Worm (Caenorhabditis elegans): ENCODE measurements around the gene C16A3.2.

DNA sequence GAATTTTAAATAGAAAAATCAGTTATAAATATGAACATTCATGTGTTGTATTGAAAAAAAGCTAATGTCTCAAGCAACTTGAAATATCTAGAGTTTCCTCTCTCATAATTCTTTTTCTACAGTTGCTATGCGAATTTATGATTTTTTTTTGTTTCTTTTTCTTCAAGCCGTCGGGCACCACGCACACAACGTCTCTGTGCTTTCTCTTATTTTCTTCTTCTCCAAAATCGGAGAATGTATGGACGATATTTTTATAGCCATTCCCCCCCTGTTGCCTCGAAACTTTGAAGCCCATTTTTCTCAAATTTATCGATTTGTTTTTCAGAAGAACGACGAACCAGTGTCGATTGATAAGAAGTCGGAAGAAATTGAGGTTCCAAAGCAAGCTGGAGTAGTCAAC lies 32.9 kb upstream of the C16A3.2 start:
- TF ChIP-seq him-1 (tag; optimal IDR thresholded peaks at IDR 0.05) (no peak), W03F9.2 (tag; optimal IDR thresholded peaks at IDR 0.05) (no peak), dao-5 (tag; optimal IDR thresholded peaks at IDR 0.05) (no peak)
